Fruit fly (Drosophila melanogaster) whole organism, embryonic: ENCODE data around the gene CG5346.
A peak's percentile ranks its signal among the peaks of the same experiment; 100 is the strongest.

Experiments used
- CG10267 ChIP-seq: fragments of 200-800 bp; sonication (Bioruptor generic); optimal IDR thresholded peaks from 2 replicates; lab custom pipeline; 2018; ENCODE audit warnings: missing biosample characterization, mild to moderate bottlenecking, missing genetic modification characterization, moderate library complexity
- CG10543 ChIP-seq: fragments of 200-800 bp; sonication (Bioruptor generic); optimal IDR thresholded peaks from 3 replicates; lab custom pipeline; 2017; ENCODE audit warnings: missing biosample characterization, mild to moderate bottlenecking, missing genetic modification characterization, moderate library complexity
- CG10959 ChIP-seq: fragments of 200-800 bp; sonication (Bioruptor generic); IDR thresholded peaks from 2 replicates; pipeline ENCODE4 v1.3.6; 2022; ENCODE audit warnings: missing biosample characterization, missing genetic modification characterization
- CG11695 ChIP-seq: fragments of 200-800 bp; sonication (Bioruptor generic); IDR thresholded peaks from 3 replicates; pipeline ENCODE4 v1.3.6; 2022; ENCODE audit warnings: missing biosample characterization, missing genetic modification characterization
- CG12236 ChIP-seq: fragments of 200-800 bp; sonication (Bioruptor generic); optimal IDR thresholded peaks from 2 replicates; lab custom pipeline; 2016; ENCODE audit warnings: missing biosample characterization, missing genetic modification characterization
- CG12744 ChIP-seq: fragments of 200-800 bp; sonication (Bioruptor generic); optimal IDR thresholded peaks from 2 replicates; lab custom pipeline; 2016; ENCODE audit warnings: missing biosample characterization, missing genetic modification characterization
- CG12769 ChIP-seq: fragments of 200-800 bp; sonication (Bioruptor generic); optimal IDR thresholded peaks from 2 replicates; lab custom pipeline; 2019; ENCODE audit warnings: missing biosample characterization, mild to moderate bottlenecking, missing genetic modification characterization, moderate library complexity
- CG13287 ChIP-seq: fragments of 200-800 bp; sonication (Bioruptor generic); IDR thresholded peaks from 2 replicates; pipeline ENCODE4 v1.3.6; 2022; ENCODE audit warnings: missing biosample characterization, missing genetic modification characterization; ENCODE audit not compliant: partially characterized antibody
- CG2129 ChIP-seq: fragments of 200-800 bp; sonication (Bioruptor generic); IDR thresholded peaks from 2 replicates; pipeline ENCODE4 v1.3.6; 2022; ENCODE audit warnings: missing biosample characterization, missing genetic modification characterization; ENCODE audit not compliant: partially characterized antibody
- CG2199 ChIP-seq: fragments of 200-800 bp; sonication (Bioruptor generic); IDR thresholded peaks from 3 replicates; pipeline ENCODE4 v1.3.6; 2022; ENCODE audit warnings: missing biosample characterization, missing genetic modification characterization
- CG3995 ChIP-seq: fragments of 200-800 bp; sonication (Bioruptor generic); optimal IDR thresholded peaks from 3 replicates; lab custom pipeline; 2016; ENCODE audit warnings: missing biosample characterization, missing genetic modification characterization
- CG4360 ChIP-seq: fragments of 200-800 bp; sonication (Bioruptor generic); IDR thresholded peaks from 2 replicates; pipeline ENCODE4 v1.3.6; 2022; ENCODE audit warnings: missing biosample characterization, missing genetic modification characterization
- CG43689 ChIP-seq: fragments of 200-800 bp; sonication (Bioruptor generic); IDR thresholded peaks from 2 replicates; pipeline ENCODE4 v1.3.6; 2022; ENCODE audit warnings: missing biosample characterization, missing genetic modification characterization
- CG4820 ChIP-seq: fragments of 200-800 bp; sonication (Bioruptor generic); optimal IDR thresholded peaks from 3 replicates; lab custom pipeline; 2016; ENCODE audit warnings: missing biosample characterization, missing genetic modification characterization
- CG8281 ChIP-seq: fragments of 200-800 bp; sonication (Bioruptor generic); optimal IDR thresholded peaks from 2 replicates; lab custom pipeline; 2018; ENCODE audit warnings: missing biosample characterization, mild to moderate bottlenecking, missing genetic modification characterization, moderate library complexity
- CG9215 ChIP-seq: fragments of 200-800 bp; sonication (Bioruptor generic); IDR thresholded peaks from 2 replicates; pipeline ENCODE4 v1.3.6; 2022; ENCODE audit warnings: missing biosample characterization, missing genetic modification characterization
- Camta ChIP-seq: fragments of 200-800 bp; sonication (Bioruptor generic); optimal IDR thresholded peaks from 2 replicates; lab custom pipeline; 2016; ENCODE audit warnings: missing biosample characterization, missing genetic modification characterization
- Deaf1 ChIP-seq: fragments of 200-800 bp; optimal IDR thresholded peaks from 3 replicates; lab custom pipeline; 2019; ENCODE audit warnings: missing biosample characterization, mild to moderate bottlenecking, missing genetic modification characterization, moderate library complexity
- Eip74EF ChIP-seq, 2 experiments: fragments of 200-800 bp in 1 of 2; fragments of >200 bp in 1 of 2; sonication (Bioruptor generic) in 1 of 2; optimal IDR thresholded peaks; 2 replicates each; lab custom pipeline; 2017 to 2019; ENCODE audit warnings: missing biosample characterization in 2 of 2, missing genetic modification characterization in 2 of 2, mild to moderate bottlenecking in 1 of 2, moderate library complexity in 1 of 2
- Gug ChIP-seq: fragments of 200-800 bp; sonication (Bioruptor generic); IDR thresholded peaks from 4 replicates; pipeline ENCODE4 v1.3.6; 2022; ENCODE audit warnings: missing biosample characterization, missing genetic modification characterization
- Hmx ChIP-seq: fragments of 200-800 bp; sonication (Bioruptor generic); optimal IDR thresholded peaks from 2 replicates; lab custom pipeline; 2016; ENCODE audit warnings: missing biosample characterization, missing genetic modification characterization
- Hr39 ChIP-seq: fragments of >200 bp; optimal IDR thresholded peaks from 2 replicates; lab custom pipeline; 2017
- Hr51 ChIP-seq, 2 experiments: fragments of 200-800 bp; sonication (Bioruptor generic); optimal IDR thresholded peaks; 2 replicates in 1 of 2; 3 replicates in 1 of 2; lab custom pipeline; 2016 to 2018; ENCODE audit warnings: missing biosample characterization in 2 of 2, missing genetic modification characterization in 2 of 2, mild to moderate bottlenecking in 1 of 2, moderate library complexity in 1 of 2
- Med ChIP-seq: fragments of 200-800 bp; sonication (Bioruptor generic); peaks from one replicate; lab custom pipeline; 2016; ENCODE audit warnings: missing biosample characterization, missing genetic modification characterization, mild to moderate bottlenecking, inconsistent platforms, moderate library complexity
- NC2β ChIP-seq: fragments of 200-800 bp; sonication (Bioruptor generic); optimal IDR thresholded peaks from 2 replicates; lab custom pipeline; 2016; ENCODE audit warnings: missing biosample characterization, missing genetic modification characterization
- Sin3A ChIP-seq: fragments of >200 bp; optimal IDR thresholded peaks from 2 replicates; lab custom pipeline; 2018
- Sox102F ChIP-seq: fragments of 200-800 bp; sonication (Bioruptor generic); optimal IDR thresholded peaks from 2 replicates; lab custom pipeline; 2018; ENCODE audit warnings: missing biosample characterization, mild to moderate bottlenecking, missing genetic modification characterization, moderate library complexity
- Usf ChIP-seq: fragments of 200-800 bp; sonication (Bioruptor generic); optimal IDR thresholded peaks from 2 replicates; lab custom pipeline; 2017; ENCODE audit warnings: missing genotype, missing biosample characterization, missing genetic modification characterization
- aop ChIP-seq: fragments of 200-800 bp; sonication (Bioruptor generic); IDR thresholded peaks from 2 replicates; pipeline ENCODE4 v1.3.6; 2022; ENCODE audit warnings: missing biosample characterization, missing genetic modification characterization
- bigmax ChIP-seq: fragments of 200-800 bp; sonication (Bioruptor generic); optimal IDR thresholded peaks from 2 replicates; lab custom pipeline; 2018; ENCODE audit warnings: missing biosample characterization, mild to moderate bottlenecking, missing genetic modification characterization
- chinmo ChIP-seq: fragments of 200-800 bp; sonication (Bioruptor generic); IDR thresholded peaks from 4 replicates; pipeline ENCODE4 v1.3.6; 2022; ENCODE audit warnings: missing biosample characterization, missing genetic modification characterization; ENCODE audit not compliant: partially characterized antibody
- chm ChIP-seq: fragments of 200-800 bp; sonication (Bioruptor generic); IDR thresholded peaks from 2 replicates; pipeline ENCODE4 v1.3.6; 2022; ENCODE audit warnings: missing biosample characterization, missing genetic modification characterization
- ci ChIP-seq: fragments of 200-800 bp; sonication (Bioruptor generic); IDR thresholded peaks from 3 replicates; pipeline ENCODE4 v1.3.6; 2022; ENCODE audit warnings: missing biosample characterization, missing genetic modification characterization
- fru ChIP-seq: fragments of >200 bp; optimal IDR thresholded peaks from 2 replicates; lab custom pipeline; 2017
- gfzf ChIP-seq: fragments of 200-800 bp; sonication (Bioruptor generic); optimal IDR thresholded peaks from 2 replicates; lab custom pipeline; 2016; ENCODE audit warnings: missing biosample characterization, mild to moderate bottlenecking, missing genetic modification characterization, moderate library complexity
- ham ChIP-seq: fragments of 200-800 bp; sonication (Bioruptor generic); IDR thresholded peaks from 2 replicates; pipeline ENCODE4 v1.3.6; 2022; ENCODE audit warnings: missing biosample characterization, missing genetic modification characterization
- hkb ChIP-seq, 2 experiments: fragments of 200-800 bp in 1 of 2; fragments of >200 bp in 1 of 2; sonication (Bioruptor generic) in 1 of 2; IDR thresholded peaks in 1 of 2; optimal IDR thresholded peaks in 1 of 2; 2 replicates each; pipeline versions ENCODE4 v1.3.6 to Lab custom; 2017 to 2022; ENCODE audit warnings: missing biosample characterization in 1 of 2, missing genetic modification characterization in 1 of 2
- mam ChIP-seq: fragments of 200-800 bp; sonication (Bioruptor generic); optimal IDR thresholded peaks from 3 replicates; lab custom pipeline; 2016; ENCODE audit warnings: missing biosample characterization, missing genetic modification characterization
- nau ChIP-seq: fragments of 200-800 bp; sonication (Bioruptor generic); optimal IDR thresholded peaks from 3 replicates; lab custom pipeline; 2017; ENCODE audit warnings: missing biosample characterization, mild to moderate bottlenecking, missing genetic modification characterization, missing genetic modification reagents
- peb ChIP-seq: fragments of 200-800 bp; sonication (Bioruptor generic); IDR thresholded peaks from 2 replicates; pipeline ENCODE4 v1.3.6; 2022; ENCODE audit warnings: missing biosample characterization, missing genetic modification characterization
- pfk ChIP-seq: fragments of 200-800 bp; sonication (Bioruptor generic); optimal IDR thresholded peaks from 2 replicates; lab custom pipeline; 2018; ENCODE audit warnings: missing biosample characterization, mild to moderate bottlenecking, missing genetic modification characterization, moderate library complexity
- phol ChIP-seq: fragments of 200-800 bp; sonication (Bioruptor generic); optimal IDR thresholded peaks from 3 replicates; lab custom pipeline; 2018; ENCODE audit warnings: missing biosample characterization, mild to moderate bottlenecking, missing genetic modification characterization, moderate library complexity
- sd ChIP-seq: fragments of 200-800 bp; sonication (Bioruptor generic); optimal IDR thresholded peaks from 3 replicates; lab custom pipeline; 2018; ENCODE audit warnings: missing biosample characterization, mild to moderate bottlenecking, missing genetic modification characterization, moderate library complexity
- slbo ChIP-seq: fragments of 200-800 bp; sonication (Bioruptor generic); IDR thresholded peaks from 2 replicates; pipeline ENCODE4 v1.3.6; 2022; ENCODE audit warnings: missing biosample characterization, missing genetic modification characterization
- so ChIP-seq: fragments of 200-800 bp; sonication (Bioruptor generic); IDR thresholded peaks from 3 replicates; pipeline ENCODE4 v1.3.6; 2022; ENCODE audit warnings: missing biosample characterization, missing genetic modification characterization
- sob ChIP-seq: fragments of 200-800 bp; sonication (Bioruptor generic); IDR thresholded peaks from 2 replicates; pipeline ENCODE4 v1.3.6; 2022; ENCODE audit warnings: missing biosample characterization, missing genetic modification characterization

CG5346 gene

dm6 chr3R:22542773-22543411 is 14.4 kb upstream of the CG5346 start (continued):
- no peak for TF ChIP-seq mam (GFP tag; lab: Kevin White, UChicago)

- TF ChIP-seq hkb (optimal IDR thresholded peaks at IDR 0.05; lab: Kevin White, UChicago) (no peak), hkb (GFP tag; IDR thresholded peaks at IDR 0.05; lab: Robert Waterston, UW) (no peak), CG10959 (GFP tag; lab: Robert Waterston, UW) (no peak), CG12769 (tag; lab: Kevin White, UChicago) (peak; percentile 62), Eip74EF (GFP tag; optimal IDR thresholded peaks at IDR 0.05; lab: Kevin White, UChicago) (peak in 1 of 2 experiments; percentile 62), sd (peak; percentile 56), chinmo (GFP tag; lab: Robert Waterston, UW) (0 out of 4 replicates have a peak, but pooled peaks have one; percentile 85), Hr39 (lab: Kevin White, UChicago) (no peak)
- TF ChIP-seq, all 482 proteins: peak for 4
Observed at dm6 chr3R:22540686-22541085, 12.2 kb upstream of the CG5346 start.

- TF ChIP-seq CG11695 (GFP tag; lab: Robert Waterston, UW) (no peak), Gug (GFP tag; lab: Robert Waterston, UW) (no peak), sob (GFP tag; lab: Robert Waterston, UW) (peak; percentile 23; the same call in 1 of the 2 replicates), Hr51 (GFP tag; optimal IDR thresholded peaks at IDR 0.05; lab: Kevin White, UChicago) (no peak), Deaf1 (tag; lab: Kevin White, UChicago) (peak; percentile 91), CG9215 (GFP tag; lab: Robert Waterston, UW) (no peak), CG4820 (GFP tag; lab: Kevin White, UChicago) (no peak), sd (no peak), bigmax (GFP tag; lab: Kevin White, UChicago) (no peak), CG4360 (GFP tag; lab: Robert Waterston, UW) (no peak), aop (GFP tag; lab: Robert Waterston, UW) (no peak), CG10543 (GFP tag; lab: Kevin White, UChicago) (peak; percentile 24), CG12769 (tag; lab: Kevin White, UChicago) (peak; percentile 36), CG2199 (GFP tag; lab: Robert Waterston, UW) (no peak), Sox102F (no peak), chm (GFP tag; lab: Robert Waterston, UW) (peak; percentile 39; the same call in 1 of the 2 replicates), gfzf (GFP tag; lab: Kevin White, UChicago) (no peak), NC2β (GFP tag; lab: Kevin White, UChicago) (no peak), CG12744 (GFP tag; lab: Kevin White, UChicago) (no peak), fru (lab: Kevin White, UChicago) (no peak), CG2129 (GFP tag; lab: Robert Waterston, UW) (no peak), slbo (no peak), phol (tag; lab: Kevin White, UChicago) (no peak), so (peak; percentile 24; the same call in 1 of the 3 replicates), Sin3A (lab: Kevin White, UChicago) (no peak), CG10267 (tag; lab: Kevin White, UChicago) (no peak), CG3995 (GFP tag; lab: Kevin White, UChicago) (peak; percentile 51), ci (GFP tag; lab: Robert Waterston, UW) (no peak), chinmo (GFP tag; lab: Robert Waterston, UW) (peak; percentile 63; the same call in 2 of the 4 replicates), peb (no peak), mam (GFP tag; lab: Kevin White, UChicago) (no peak), Camta (GFP tag; lab: Kevin White, UChicago) (no peak), CG43689 (GFP tag; lab: Robert Waterston, UW) (no peak), CG8281 (tag; lab: Kevin White, UChicago) (no peak), Med (peak; percentile 79), Usf (GFP tag; lab: Kevin White, UChicago) (no peak), Hmx (no peak), CG12236 (GFP tag; lab: Kevin White, UChicago) (no peak), ham (GFP tag; lab: Robert Waterston, UW) (no peak), CG13287 (no peak), nau (GFP tag; lab: Kevin White, UChicago) (no peak), pfk (GFP tag; lab: Kevin White, UChicago) (no peak)
Observed at dm6 chr3R:22539762-22540161, 11.3 kb upstream of the CG5346 start, which contains the start of gene CG5326. Gene CG5326, minus strand, starts transcription at chr3R:22539919.
